Fruit fly (Drosophila melanogaster) whole organism, embryonic: ENCODE results near the gene egh.

ENCODE experiments used
- BEAF-32 ChIP-seq: fragments of 200-800 bp; sonication (Bioruptor generic); optimal IDR thresholded peaks from 3 replicates; lab custom pipeline; 2017; ENCODE audit warnings: missing biosample characterization, missing genetic modification characterization, mild to moderate bottlenecking, moderate library complexity, missing genetic modification reagents
- BtbVII ChIP-seq: fragments of 200-800 bp; sonication (Bioruptor generic); optimal IDR thresholded peaks from 3 replicates; lab custom pipeline; 2017; ENCODE audit warnings: missing biosample characterization, mild to moderate bottlenecking, missing genetic modification characterization
- CG10274 ChIP-seq: fragments of 200-800 bp; sonication (Bioruptor generic); optimal IDR thresholded peaks from 3 replicates; lab custom pipeline; 2017; ENCODE audit warnings: missing biosample characterization, mild to moderate bottlenecking, missing genetic modification characterization
- CG1233 ChIP-seq: fragments of 200-800 bp; sonication (Bioruptor generic); optimal IDR thresholded peaks from 4 replicates; lab custom pipeline; 2018; ENCODE audit warnings: missing biosample characterization, mild to moderate bottlenecking, missing genetic modification characterization
- CG12659 ChIP-seq: fragments of 200-800 bp; sonication (Bioruptor generic); optimal IDR thresholded peaks from 3 replicates; lab custom pipeline; 2017; ENCODE audit warnings: mild to moderate bottlenecking, missing biosample characterization, missing genetic modification reagents, missing genetic modification characterization
- CG14441 ChIP-seq: fragments of 200-800 bp; sonication (Bioruptor generic); IDR thresholded peaks from 2 replicates; pipeline ENCODE4 v1.3.6; 2022; ENCODE audit warnings: missing biosample characterization, missing genetic modification characterization
- CG15479 ChIP-seq: fragments of 200-800 bp; sonication (Bioruptor generic); optimal IDR thresholded peaks from 3 replicates; lab custom pipeline; 2019; ENCODE audit warnings: missing biosample characterization, mild to moderate bottlenecking, missing genetic modification characterization, moderate library complexity
- CG15514 ChIP-seq: fragments of 200-800 bp; sonication (Bioruptor generic); optimal IDR thresholded peaks from 3 replicates; lab custom pipeline; 2017; ENCODE audit warnings: missing biosample characterization, missing genetic modification characterization, mild to moderate bottlenecking, moderate library complexity, missing genetic modification reagents
- CG18262 ChIP-seq: fragments of 200-800 bp; optimal IDR thresholded peaks from 3 replicates; lab custom pipeline; 2019; ENCODE audit warnings: missing biosample characterization, mild to moderate bottlenecking, missing genetic modification characterization, moderate library complexity
- CG31224 ChIP-seq: fragments of 200-800 bp; sonication (Bioruptor generic); IDR thresholded peaks from 2 replicates; pipeline ENCODE4 v1.3.6; 2022; ENCODE audit warnings: missing biosample characterization, missing genetic modification characterization
- CG33213 ChIP-seq: fragments of 200-800 bp; sonication (Bioruptor generic); optimal IDR thresholded peaks from 3 replicates; lab custom pipeline; 2016; ENCODE audit warnings: missing biosample characterization, missing genetic modification characterization
- CG33557 ChIP-seq: fragments of 200-800 bp; sonication (Bioruptor generic); optimal IDR thresholded peaks from 2 replicates; lab custom pipeline; 2019; ENCODE audit warnings: missing biosample characterization, mild to moderate bottlenecking, missing genetic modification characterization, moderate library complexity
- CG6765 ChIP-seq: fragments of 200-800 bp; sonication (Bioruptor generic); optimal IDR thresholded peaks from 3 replicates; lab custom pipeline; 2017; ENCODE audit warnings: missing biosample characterization, mild to moderate bottlenecking, missing genetic modification characterization
- CG6854 ChIP-seq: fragments of 200-800 bp; sonication (Bioruptor generic); optimal IDR thresholded peaks from 3 replicates; lab custom pipeline; 2017; ENCODE audit warnings: missing biosample characterization, mild to moderate bottlenecking, missing genetic modification characterization
- CG8359 ChIP-seq: fragments of 200-800 bp; sonication (Bioruptor generic); optimal IDR thresholded peaks from 2 replicates; lab custom pipeline; 2017; ENCODE audit warnings: missing biosample characterization, mild to moderate bottlenecking, missing genetic modification characterization, borderline replicate concordance
- CG8388 ChIP-seq: fragments of 200-800 bp; sonication (Bioruptor generic); optimal IDR thresholded peaks from 2 replicates; lab custom pipeline; 2019; ENCODE audit warnings: missing biosample characterization, mild to moderate bottlenecking, missing genetic modification characterization, moderate library complexity
- CTCF ChIP-seq: fragments of 200-800 bp; sonication (Bioruptor generic); optimal IDR thresholded peaks from 2 replicates; lab custom pipeline; 2017; ENCODE audit warnings: missing biosample characterization, mild to moderate bottlenecking, missing genetic modification characterization, moderate library complexity
- D19A ChIP-seq: fragments of 200-800 bp; optimal IDR thresholded peaks from 3 replicates; lab custom pipeline; 2019; ENCODE audit warnings: missing biosample characterization, mild to moderate bottlenecking, missing genetic modification characterization, moderate library complexity
- D19B ChIP-seq: fragments of 200-800 bp; sonication (Bioruptor generic); optimal IDR thresholded peaks from 2 replicates; lab custom pipeline; 2017; ENCODE audit warnings: missing biosample characterization, mild to moderate bottlenecking, missing genetic modification characterization
- Dll ChIP-seq: fragments of 200-800 bp; sonication (Bioruptor generic); IDR thresholded peaks from 4 replicates; pipeline ENCODE4 v1.3.6; 2022; ENCODE audit warnings: missing biosample characterization, missing genetic modification characterization; ENCODE audit not compliant: partially characterized antibody
- Dp ChIP-seq: fragments of 200-800 bp; sonication (Bioruptor generic); optimal IDR thresholded peaks from 2 replicates; lab custom pipeline; 2018; ENCODE audit warnings: missing biosample characterization, mild to moderate bottlenecking, missing genetic modification characterization, moderate library complexity
- Dref ChIP-seq: fragments of 200-800 bp; sonication (Bioruptor generic); IDR thresholded peaks from 2 replicates; pipeline ENCODE4 v1.3.6; 2022; ENCODE audit warnings: missing biosample characterization, missing genetic modification characterization
- ERR ChIP-seq: fragments of 200-800 bp; sonication (Bioruptor generic); optimal IDR thresholded peaks from 2 replicates; lab custom pipeline; 2016; ENCODE audit warnings: missing biosample characterization, missing genetic modification characterization
- HLH54F ChIP-seq: fragments of 200-800 bp; sonication (Bioruptor generic); optimal IDR thresholded peaks from 3 replicates; lab custom pipeline; 2016; ENCODE audit warnings: missing biosample characterization, missing genetic modification characterization
- HmgZ ChIP-seq: fragments of 200-800 bp; sonication (Bioruptor generic); optimal IDR thresholded peaks from 2 replicates; lab custom pipeline; 2018; ENCODE audit warnings: missing biosample characterization, mild to moderate bottlenecking, missing genetic modification characterization
- Kr ChIP-seq: fragments of 200-800 bp; sonication (Bioruptor generic); optimal IDR thresholded peaks from 2 replicates; lab custom pipeline; 2017; ENCODE audit warnings: missing biosample characterization, mild to moderate bottlenecking, missing genetic modification characterization
- Myb ChIP-seq: fragments of 200-800 bp; sonication (Bioruptor generic); optimal IDR thresholded peaks from 2 replicates; lab custom pipeline; 2016; ENCODE audit warnings: missing biosample characterization, missing genetic modification characterization
- NC2β ChIP-seq: fragments of 200-800 bp; sonication (Bioruptor generic); optimal IDR thresholded peaks from 2 replicates; lab custom pipeline; 2016; ENCODE audit warnings: missing biosample characterization, missing genetic modification characterization
- Sin3A ChIP-seq: fragments of >200 bp; optimal IDR thresholded peaks from 2 replicates; lab custom pipeline; 2018
- Six4 ChIP-seq: fragments of 200-800 bp; sonication (Bioruptor generic); optimal IDR thresholded peaks from 2 replicates; lab custom pipeline; 2016; ENCODE audit warnings: missing biosample characterization, missing genetic modification characterization
- TFAM ChIP-seq: fragments of 200-800 bp; sonication (Bioruptor generic); optimal IDR thresholded peaks from 2 replicates; lab custom pipeline; 2017; ENCODE audit warnings: missing biosample characterization, missing genetic modification characterization, inconsistent platforms
- Vsx1 ChIP-seq: fragments of 200-800 bp; sonication (Bioruptor generic); optimal IDR thresholded peaks from 2 replicates; lab custom pipeline; 2017; ENCODE audit warnings: missing biosample characterization, mild to moderate bottlenecking, missing genetic modification characterization, missing genetic modification reagents
- Xbp1 ChIP-seq: fragments of 200-800 bp; sonication (Bioruptor generic); optimal IDR thresholded peaks from 3 replicates; lab custom pipeline; 2016; ENCODE audit warnings: missing biosample characterization, mild to moderate bottlenecking, missing genetic modification characterization
- YL-1 ChIP-seq: fragments of 200-800 bp; sonication (Bioruptor generic); optimal IDR thresholded peaks from 3 replicates; lab custom pipeline; 2017; ENCODE audit warnings: missing biosample characterization, mild to moderate bottlenecking, missing genetic modification characterization
- bcd ChIP-seq: fragments of 200-800 bp; sonication (Bioruptor generic); optimal IDR thresholded peaks from 2 replicates; lab custom pipeline; 2017; ENCODE audit warnings: missing biosample characterization, mild to moderate bottlenecking, missing genetic modification characterization
- cg ChIP-seq: fragments of 200-800 bp; sonication (Bioruptor generic); optimal IDR thresholded peaks from 3 replicates; lab custom pipeline; 2019; ENCODE audit warnings: missing biosample characterization, mild to moderate bottlenecking, missing genetic modification characterization, moderate library complexity
- fd3F ChIP-seq: fragments of 200-800 bp; sonication (Bioruptor generic); optimal IDR thresholded peaks from 2 replicates; lab custom pipeline; 2018; ENCODE audit warnings: missing biosample characterization, mild to moderate bottlenecking, missing genetic modification characterization, moderate library complexity
- gce ChIP-seq: fragments of 200-800 bp; sonication (Bioruptor generic); IDR thresholded peaks from 3 replicates; pipeline ENCODE4 v1.3.6; 2022; ENCODE audit warnings: missing biosample characterization, missing genetic modification characterization
- gem ChIP-seq: fragments of 200-800 bp; sonication (Bioruptor generic); optimal IDR thresholded peaks from 2 replicates; lab custom pipeline; 2019; ENCODE audit warnings: missing biosample characterization, mild to moderate bottlenecking, missing genetic modification characterization, moderate library complexity
- gt ChIP-seq: fragments of 200-800 bp; sonication (Bioruptor generic); IDR thresholded peaks from 2 replicates; pipeline ENCODE4 v1.3.6; 2022; ENCODE audit warnings: missing biosample characterization, missing genetic modification characterization
- klu ChIP-seq: fragments of 200-800 bp; sonication (Bioruptor generic); IDR thresholded peaks from 2 replicates; pipeline ENCODE4 v1.3.6; 2022; ENCODE audit warnings: missing biosample characterization, missing genetic modification characterization
- kni ChIP-seq: fragments of 200-800 bp; sonication (Bioruptor generic); optimal IDR thresholded peaks from 3 replicates; lab custom pipeline; 2017; ENCODE audit warnings: mild to moderate bottlenecking, missing biosample characterization, missing genetic modification reagents, missing genetic modification characterization
- lab ChIP-seq: fragments of 200-800 bp; sonication (Bioruptor generic); optimal IDR thresholded peaks from 3 replicates; lab custom pipeline; 2017; ENCODE audit warnings: missing biosample characterization, missing genetic modification characterization, mild to moderate bottlenecking, moderate library complexity, missing genetic modification reagents
- luna ChIP-seq: fragments of 200-800 bp; sonication (Bioruptor generic); optimal IDR thresholded peaks from 2 replicates; lab custom pipeline; 2016; ENCODE audit warnings: missing biosample characterization, missing genetic modification characterization
- p53 ChIP-seq: fragments of 200-800 bp; sonication (Bioruptor generic); optimal IDR thresholded peaks from 2 replicates; lab custom pipeline; 2016; ENCODE audit warnings: missing biosample characterization, missing genetic modification characterization
- sens ChIP-seq: fragments of 200-800 bp; sonication (Bioruptor generic); peaks from one replicate; lab custom pipeline; 2016; ENCODE audit warnings: missing biosample characterization, missing genetic modification characterization
- seq ChIP-seq: fragments of 200-800 bp; sonication (Bioruptor generic); IDR thresholded peaks from 2 replicates; pipeline ENCODE4 v1.3.6; 2022; ENCODE audit warnings: missing biosample characterization, missing genetic modification characterization
- shn ChIP-seq: fragments of 200-800 bp; sonication (Bioruptor generic); optimal IDR thresholded peaks from 3 replicates; lab custom pipeline; 2016; ENCODE audit warnings: missing biosample characterization, missing genetic modification characterization
- tap ChIP-seq: fragments of 200-800 bp; optimal IDR thresholded peaks from 3 replicates; lab custom pipeline; 2019; ENCODE audit warnings: missing biosample characterization, mild to moderate bottlenecking, missing genetic modification characterization, moderate library complexity
- wdn ChIP-seq: fragments of 200-800 bp; sonication (Bioruptor generic); IDR thresholded peaks from 2 replicates; pipeline ENCODE4 v1.3.6; 2022; ENCODE audit warnings: missing biosample characterization, missing genetic modification characterization

egh gene

DNA sequence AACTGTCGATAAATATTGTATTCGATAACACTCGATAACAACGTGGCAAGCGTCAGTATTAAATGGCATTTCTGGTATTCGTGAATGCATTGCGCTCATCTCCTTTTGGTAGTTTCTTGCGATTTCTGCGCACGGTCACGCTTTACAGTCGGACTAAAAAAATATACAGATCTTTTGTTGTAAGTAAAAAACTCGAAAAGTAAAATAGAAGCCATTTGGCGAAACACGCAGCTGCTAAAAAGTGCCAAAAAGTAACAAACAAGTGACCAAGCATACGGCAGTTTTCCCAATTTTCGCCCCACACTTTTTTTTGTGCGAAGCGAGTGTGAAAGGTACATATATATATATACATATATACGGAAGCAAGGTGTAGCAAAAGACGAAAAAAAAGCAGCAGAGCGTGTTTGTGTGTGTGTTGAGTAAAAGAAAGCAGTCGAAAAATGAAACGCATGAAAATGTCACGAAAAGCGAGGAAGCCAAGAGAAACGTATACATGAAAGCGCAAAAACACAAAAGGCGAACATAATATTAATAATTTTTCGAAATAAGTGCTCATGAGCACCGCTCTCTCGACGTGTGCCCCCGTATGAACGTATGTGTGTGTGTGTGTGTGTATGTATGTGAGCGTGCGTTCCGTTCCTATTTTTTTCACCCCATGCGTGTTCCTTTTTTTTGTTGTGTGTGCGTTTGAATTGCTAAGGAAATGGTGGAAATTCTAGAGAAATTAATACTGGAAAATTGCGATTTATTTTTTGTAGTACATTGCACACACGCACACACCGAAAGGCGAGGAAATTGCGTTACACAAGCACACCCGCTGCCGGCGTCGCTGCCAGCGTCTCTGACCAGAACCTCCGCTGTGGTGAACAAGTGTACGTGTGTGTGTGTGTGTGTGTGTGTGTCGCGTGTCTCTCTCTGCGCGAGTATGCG lies 45.8 kb downstream of the egh start, which contains the start of gene sgg (continued):
- TF ChIP-seq Xbp1 (GFP tag; lab: Kevin White, UChicago) (no peak), Vsx1 (GFP tag; lab: Kevin White, UChicago) (no peak), bcd (GFP tag; lab: Kevin White, UChicago) (no peak), wdn (GFP tag; lab: Robert Waterston, UW) (no peak), sens (GFP tag; lab: Kevin White, UChicago) (peak; percentile 40), YL-1 (GFP tag; lab: Kevin White, UChicago) (peak; percentile 65), shn (GFP tag; lab: Kevin White, UChicago) (no peak), fd3F (no peak), D19A (tag; lab: Kevin White, UChicago) (no peak), CG31224 (GFP tag; lab: Robert Waterston, UW) (no peak), lab (GFP tag; lab: Kevin White, UChicago) (no peak), Dll (GFP tag; lab: Robert Waterston, UW) (no peak), NC2β (GFP tag; lab: Kevin White, UChicago) (peak; percentile 26), CG10274 (GFP tag; lab: Kevin White, UChicago) (no peak), CG33557 (GFP tag; lab: Kevin White, UChicago) (no peak), CTCF (no peak), HLH54F (GFP tag; lab: Kevin White, UChicago) (no peak), ERR (GFP tag; lab: Kevin White, UChicago) (no peak), Myb (GFP tag; lab: Kevin White, UChicago) (peak; percentile 93), HmgZ (tag; lab: Kevin White, UChicago) (peak; percentile 38), CG8388 (GFP tag; lab: Kevin White, UChicago) (no peak), Sin3A (lab: Kevin White, UChicago) (peak; percentile 12), CG18262 (tag; lab: Kevin White, UChicago) (no peak), CG33213 (GFP tag; lab: Kevin White, UChicago) (no peak), luna (GFP tag; lab: Kevin White, UChicago) (no peak), BEAF-32 (peak; percentile 56), CG1233 (GFP tag; lab: Kevin White, UChicago) (no peak), CG14441 (GFP tag; lab: Robert Waterston, UW) (no peak), CG15479 (GFP tag; lab: Kevin White, UChicago) (no peak), CG6854 (GFP tag; lab: Kevin White, UChicago) (no peak), cg (peak; percentile 94), tap (tag; lab: Kevin White, UChicago) (no peak), D19B (GFP tag; lab: Kevin White, UChicago) (no peak), CG8359 (GFP tag; lab: Kevin White, UChicago) (no peak), p53 (GFP tag; lab: Kevin White, UChicago) (no peak), CG12659 (peak; percentile 75), Dp (GFP tag; lab: Kevin White, UChicago) (peak; percentile 51), CG15514 (GFP tag; lab: Kevin White, UChicago) (peak; percentile 60), Six4 (GFP tag; lab: Kevin White, UChicago) (no peak), kni (GFP tag; lab: Kevin White, UChicago) (no peak), klu (GFP tag; lab: Robert Waterston, UW) (no peak), seq (GFP tag; lab: Robert Waterston, UW) (no peak), Kr (GFP tag; lab: Kevin White, UChicago) (no peak), gt (no peak), Dref (GFP tag; lab: Robert Waterston, UW) (peak; percentile 82), gce (GFP tag; lab: Robert Waterston, UW) (no peak), gem (tag; lab: Kevin White, UChicago) (no peak), TFAM (GFP tag; lab: Kevin White, UChicago) (no peak), CG6765 (GFP tag; lab: Kevin White, UChicago) (no peak), BtbVII (GFP tag; lab: Kevin White, UChicago) (no peak)
